Fruit fly (Drosophila melanogaster) whole organism, wandering third instar larva: Measurements from ENCODE around the gene CG33689.

ENCODE experiments used
- Abd-B ChIP-seq: fragments of >200 bp; optimal IDR thresholded peaks from 2 replicates; lab custom pipeline; 2017; ENCODE audit warnings: missing biosample characterization, missing genetic modification characterization
- CG32264 ChIP-seq: fragments of 200-800 bp; sonication (Bioruptor generic); optimal IDR thresholded peaks from 2 replicates; lab custom pipeline; 2016; ENCODE audit warnings: missing biosample characterization, missing genetic modification characterization
- CG9705 ChIP-seq: fragments of 200-800 bp; sonication (Bioruptor generic); optimal IDR thresholded peaks from 2 replicates; lab custom pipeline; 2018; ENCODE audit warnings: missing biosample characterization, mild to moderate bottlenecking, missing genetic modification characterization
- CrebA ChIP-seq: fragments of 200-800 bp; sonication (Bioruptor generic); optimal IDR thresholded peaks from 2 replicates; lab custom pipeline; 2016; ENCODE audit warnings: missing biosample characterization, mild to moderate bottlenecking, missing genetic modification characterization, borderline replicate concordance
- Dfd ChIP-seq: fragments of >200 bp; optimal IDR thresholded peaks from 2 replicates; lab custom pipeline; 2017; ENCODE audit warnings: missing biosample characterization, missing genetic modification characterization
- Dif ChIP-seq: fragments of 200-275, 200-300 bp; sonication (Bioruptor generic); optimal IDR thresholded peaks from 2 replicates; lab custom pipeline; 2018; ENCODE audit warnings: missing biosample characterization, missing genetic modification characterization; ENCODE audit not compliant: partially characterized antibody
- GATAd ChIP-seq: sonication (Bioruptor generic); optimal IDR thresholded peaks from 2 replicates; lab custom pipeline; 2016; ENCODE audit warnings: missing biosample characterization, missing genetic modification characterization
- HLH106 ChIP-seq: fragments of 200-800 bp; optimal IDR thresholded peaks from 3 replicates; lab custom pipeline; 2019; ENCODE audit warnings: missing biosample characterization, mild to moderate bottlenecking, missing genetic modification characterization, moderate library complexity
- Hnf4 ChIP-seq: fragments of 200-800 bp; sonication (Bioruptor generic); optimal IDR thresholded peaks from 2 replicates; lab custom pipeline; 2016; ENCODE audit warnings: missing biosample characterization, mild to moderate bottlenecking, missing genetic modification characterization
- Hr78 ChIP-seq: fragments of >200 bp; optimal IDR thresholded peaks from 2 replicates; lab custom pipeline; 2017; ENCODE audit warnings: missing biosample characterization, missing genetic modification characterization
- Hr83 ChIP-seq: fragments of 200-300 bp; sonication (Bioruptor generic); optimal IDR thresholded peaks from 2 replicates; lab custom pipeline; 2016; ENCODE audit warnings: missing biosample characterization, mild to moderate bottlenecking, missing genetic modification characterization, moderate library complexity; ENCODE audit not compliant: poor library complexity, severe bottlenecking
- Jra ChIP-seq: sonication (Bioruptor generic); optimal IDR thresholded peaks from 2 replicates; lab custom pipeline; 2016; ENCODE audit warnings: missing biosample characterization, missing genetic modification characterization
- Mio ChIP-seq: sonication (Bioruptor generic); optimal IDR thresholded peaks from 2 replicates; lab custom pipeline; 2016; ENCODE audit warnings: missing biosample characterization, missing genetic modification characterization
- Myc ChIP-seq: fragments of >200 bp; optimal IDR thresholded peaks from 2 replicates; lab custom pipeline; 2017
- N ChIP-seq: fragments of >200 bp; optimal IDR thresholded peaks from 2 replicates; lab custom pipeline; 2018; ENCODE audit warnings: missing biosample characterization, missing external identifiers, missing genetic modification characterization
- OdsH ChIP-seq: fragments of 200-800 bp; sonication (Bioruptor generic); optimal IDR thresholded peaks from 2 replicates; lab custom pipeline; 2016; ENCODE audit warnings: missing biosample characterization, mild to moderate bottlenecking, missing genetic modification characterization
- Rel ChIP-seq, 2 experiments: fragments of 200-800 bp; sonication (Bioruptor generic) in 1 of 2; optimal IDR thresholded peaks; 2 replicates in 1 of 2; 3 replicates in 1 of 2; lab custom pipeline; 2016 to 2019; ENCODE audit warnings: mild to moderate bottlenecking in 2 of 2, missing biosample characterization in 2 of 2, missing genetic modification characterization in 2 of 2, moderate library complexity in 1 of 2
- Sp1 ChIP-seq: fragments of 200-800 bp; sonication (Bioruptor generic); optimal IDR thresholded peaks from 3 replicates; lab custom pipeline; 2019; ENCODE audit warnings: missing biosample characterization, mild to moderate bottlenecking, missing genetic modification characterization, moderate library complexity
- Vsx2 ChIP-seq: fragments of 200-300, 225-300 bp; sonication (Bioruptor generic); optimal IDR thresholded peaks from 2 replicates; lab custom pipeline; 2018; ENCODE audit warnings: missing biosample characterization, missing genetic modification characterization; ENCODE audit not compliant: partially characterized antibody
- br ChIP-seq: fragments of 200-800 bp; sonication (Bioruptor generic); optimal IDR thresholded peaks from 2 replicates; lab custom pipeline; 2016; ENCODE audit warnings: missing biosample characterization, missing genetic modification characterization
- brk ChIP-seq: fragments of 200-800 bp; sonication (Bioruptor generic); optimal IDR thresholded peaks from 2 replicates; lab custom pipeline; 2016; ENCODE audit warnings: missing biosample characterization, mild to moderate bottlenecking, missing genetic modification characterization
- dl ChIP-seq, 2 experiments: fragments of 175-275, 200-275 bp in 1 of 2; fragments of 200-275 bp in 1 of 2; sonication (Bioruptor generic); optimal IDR thresholded peaks; lab custom pipeline; 2018; ENCODE audit warnings: mild to moderate bottlenecking in 2 of 2, missing biosample characterization in 2 of 2, missing genetic modification characterization in 2 of 2, moderate library complexity in 2 of 2; ENCODE audit not compliant: partially characterized antibody in 2 of 2, insufficient read depth in 1 of 2
- dmrt93B ChIP-seq: fragments of 200-800 bp; sonication (Bioruptor generic); optimal IDR thresholded peaks from 2 replicates; lab custom pipeline; 2018; ENCODE audit warnings: missing biosample characterization, mild to moderate bottlenecking, missing genetic modification characterization
- dsf ChIP-seq: sonication (Bioruptor generic); optimal IDR thresholded peaks from 2 replicates; lab custom pipeline; 2016; ENCODE audit warnings: missing biosample characterization, missing genetic modification characterization, borderline replicate concordance
- ey ChIP-seq: fragments of 200-800 bp; sonication (Bioruptor generic); optimal IDR thresholded peaks from 2 replicates; lab custom pipeline; 2016; ENCODE audit warnings: missing biosample characterization, missing genetic modification characterization
- foxo ChIP-seq, 2 experiments: fragments of 200-800 bp; sonication (Bioruptor generic); optimal IDR thresholded peaks; 2 replicates in 1 of 2; 3 replicates in 1 of 2; lab custom pipeline; 2016 to 2017; ENCODE audit warnings: missing biosample characterization in 2 of 2, missing genetic modification characterization in 2 of 2
- fru ChIP-seq: fragments of 200-800 bp; sonication (Bioruptor generic); optimal IDR thresholded peaks from 3 replicates; lab custom pipeline; 2016; ENCODE audit warnings: missing biosample characterization, mild to moderate bottlenecking, missing genetic modification characterization
- h ChIP-seq: fragments of 200-800 bp; sonication (Bioruptor generic); optimal IDR thresholded peaks from 3 replicates; lab custom pipeline; 2016; ENCODE audit warnings: missing biosample characterization, mild to moderate bottlenecking, missing genetic modification characterization
- jim ChIP-seq: fragments of 175-275, 200-325 bp; sonication (Bioruptor generic); optimal IDR thresholded peaks from 2 replicates; lab custom pipeline; 2016; ENCODE audit warnings: missing biosample characterization, mild to moderate bottlenecking, missing genetic modification characterization
- lola ChIP-seq: fragments of >200 bp; optimal IDR thresholded peaks from 2 replicates; lab custom pipeline; 2017; ENCODE audit warnings: missing biosample characterization, missing genetic modification characterization
- pan ChIP-seq: fragments of >200 bp; optimal IDR thresholded peaks from 2 replicates; lab custom pipeline; 2017
- psq ChIP-seq: fragments of 200-800 bp; sonication (Bioruptor generic); optimal IDR thresholded peaks from 3 replicates; lab custom pipeline; 2017; ENCODE audit warnings: missing biosample characterization, mild to moderate bottlenecking, missing genetic modification characterization, moderate library complexity
- rgr ChIP-seq: fragments of 200-800 bp; sonication (Bioruptor generic); optimal IDR thresholded peaks from 3 replicates; lab custom pipeline; 2016; ENCODE audit warnings: missing biosample characterization, mild to moderate bottlenecking, missing genetic modification characterization
- sage ChIP-seq: fragments of 200-800 bp; sonication (Bioruptor generic); optimal IDR thresholded peaks from 2 replicates; lab custom pipeline; 2016; ENCODE audit warnings: missing biosample characterization, mild to moderate bottlenecking, missing genetic modification characterization
- sv ChIP-seq: fragments of 200-800 bp; sonication (Bioruptor generic); optimal IDR thresholded peaks from 3 replicates; lab custom pipeline; 2016; ENCODE audit warnings: missing biosample characterization, missing genetic modification characterization
- tai ChIP-seq: sonication (Bioruptor generic); optimal IDR thresholded peaks from 2 replicates; lab custom pipeline; 2016; ENCODE audit warnings: missing biosample characterization, missing genetic modification characterization
- usp ChIP-seq: fragments of >200 bp; optimal IDR thresholded peaks from 2 replicates; lab custom pipeline; 2017; ENCODE audit warnings: missing biosample characterization, missing genetic modification characterization
- woc ChIP-seq: sonication (Bioruptor generic); optimal IDR thresholded peaks from 2 replicates; lab custom pipeline; 2016; ENCODE audit warnings: missing biosample characterization, mild to moderate bottlenecking, missing genetic modification characterization

CG33689 gene

dm6 chr3L:16176492-16176891 is 23.5 kb upstream of the CG33689 start:
- TF ChIP-seq br (GFP tag; lab: Kevin White, UChicago): peak; percentile 61
- TF ChIP-seq sage (GFP tag; lab: Kevin White, UChicago): no peak
- peak; percentile 67 for TF ChIP-seq brk (GFP tag; lab: Kevin White, UChicago)
- no peak for TF ChIP-seq dsf (GFP tag; lab: Kevin White, UChicago)
- TF ChIP-seq CG32264 (GFP tag; lab: Kevin White, UChicago): no peak
- peak; percentile 58 for TF ChIP-seq tai
- peak; percentile 29 for TF ChIP-seq dmrt93B (GFP tag; lab: Kevin White, UChicago)
- TF ChIP-seq pan: no peak
- TF ChIP-seq CG9705 (GFP tag; lab: Kevin White, UChicago): no peak
- TF ChIP-seq foxo (GFP tag; optimal IDR thresholded peaks at IDR 0.05; lab: Kevin White, UChicago): peak in 1 of 2 experiments; percentile 57
- no peak for TF ChIP-seq Dif (GFP tag; lab: Kevin White, UChicago)
- no peak for TF ChIP-seq GATAd (GFP tag; lab: Kevin White, UChicago)
- peak; percentile 50 for TF ChIP-seq ey (GFP tag; lab: Kevin White, UChicago)
- no peak for TF ChIP-seq CrebA (GFP tag; lab: Kevin White, UChicago)
- no peak for TF ChIP-seq Vsx2 (GFP tag; lab: Kevin White, UChicago)
- no peak for TF ChIP-seq jim (GFP tag; lab: Kevin White, UChicago)
- no peak for TF ChIP-seq usp (GFP tag; lab: Kevin White, UChicago)
- no peak for TF ChIP-seq Myc (lab: Kevin White, UChicago)
- TF ChIP-seq lola (GFP tag; lab: Kevin White, UChicago): no peak
- TF ChIP-seq Sp1 (GFP tag; lab: Kevin White, UChicago): peak; percentile 82
- no peak for TF ChIP-seq sv (GFP tag; lab: Kevin White, UChicago)
- TF ChIP-seq woc (GFP tag; lab: Kevin White, UChicago): peak; percentile 4
- peak; percentile 64 for TF ChIP-seq h
- peak; percentile 41 for TF ChIP-seq psq (GFP tag; lab: Kevin White, UChicago)
- TF ChIP-seq dl (GFP tag; optimal IDR thresholded peaks at IDR 0.05; lab: Kevin White, UChicago; ENCODE audit: insufficient read depth in 1 of 2, partially characterized antibody in 2 of 2): no peak
- TF ChIP-seq Abd-B: no peak
- TF ChIP-seq Hr83 (GFP tag; lab: Kevin White, UChicago): no peak
- TF ChIP-seq OdsH: peak; percentile 29
- peak; percentile 59 for TF ChIP-seq rgr (GFP tag; lab: Kevin White, UChicago)
- TF ChIP-seq Hr78: no peak
- TF ChIP-seq Jra (GFP tag; lab: Kevin White, UChicago): peak; percentile 28
- peak; percentile 71 for TF ChIP-seq fru (GFP tag; lab: Kevin White, UChicago)
- peak; percentile 64 for TF ChIP-seq HLH106 (tag; lab: Kevin White, UChicago)
- TF ChIP-seq Hnf4: peak; percentile 18
- TF ChIP-seq Rel (GFP tag; optimal IDR thresholded peaks at IDR 0.05; lab: Kevin White, UChicago): no peak
- TF ChIP-seq Rel (tag; optimal IDR thresholded peaks at IDR 0.05; lab: Kevin White, UChicago): no peak
- no peak for TF ChIP-seq Mio
- TF ChIP-seq Dfd (GFP tag; lab: Kevin White, UChicago): no peak
- TF ChIP-seq N (GFP tag; lab: Kevin White, UChicago): no peak

dm6 chr3L:16177309-16177708 is 22.7 kb upstream of the CG33689 start:
- TF ChIP-seq lola (GFP tag; lab: Kevin White, UChicago): no peak
- no peak for TF ChIP-seq CG32264 (GFP tag; lab: Kevin White, UChicago)
- no peak for TF ChIP-seq dsf (GFP tag; lab: Kevin White, UChicago)
- TF ChIP-seq Vsx2 (GFP tag; lab: Kevin White, UChicago): peak; percentile 70
- peak; percentile 45 for TF ChIP-seq ey (GFP tag; lab: Kevin White, UChicago)
- peak; percentile 76 for TF ChIP-seq HLH106 (tag; lab: Kevin White, UChicago)
- TF ChIP-seq brk (GFP tag; lab: Kevin White, UChicago): peak; percentile 22
- TF ChIP-seq GATAd (GFP tag; lab: Kevin White, UChicago): no peak
- no peak for TF ChIP-seq Abd-B
- no peak for TF ChIP-seq Rel (GFP tag; optimal IDR thresholded peaks at IDR 0.05; lab: Kevin White, UChicago)
- TF ChIP-seq Rel (tag; optimal IDR thresholded peaks at IDR 0.05; lab: Kevin White, UChicago): peak; percentile 17
- TF ChIP-seq pan: no peak
- TF ChIP-seq foxo (GFP tag; optimal IDR thresholded peaks at IDR 0.05; lab: Kevin White, UChicago): peak in 1 of 2 experiments; percentile 61
- TF ChIP-seq h: peak; percentile 56
- TF ChIP-seq br (GFP tag; lab: Kevin White, UChicago): peak; percentile 36
- peak; percentile 48 for TF ChIP-seq fru (GFP tag; lab: Kevin White, UChicago)
- TF ChIP-seq rgr (GFP tag; lab: Kevin White, UChicago): peak; percentile 45
- peak; percentile 72 for TF ChIP-seq Sp1 (GFP tag; lab: Kevin White, UChicago)
- TF ChIP-seq usp (GFP tag; lab: Kevin White, UChicago): no peak
- peak; percentile 15 for TF ChIP-seq dmrt93B (GFP tag; lab: Kevin White, UChicago)
- peak; percentile 63 for TF ChIP-seq Dif (GFP tag; lab: Kevin White, UChicago)
- peak; percentile 69 for TF ChIP-seq woc (GFP tag; lab: Kevin White, UChicago)
- no peak for TF ChIP-seq sage (GFP tag; lab: Kevin White, UChicago)
- peak; percentile 61 for TF ChIP-seq psq (GFP tag; lab: Kevin White, UChicago)
- peak; percentile 62 for TF ChIP-seq OdsH
- peak; percentile 42 for TF ChIP-seq Hr83 (GFP tag; lab: Kevin White, UChicago)
- peak in 1 of 2 experiments; percentile 22 for TF ChIP-seq dl (GFP tag; optimal IDR thresholded peaks at IDR 0.05; lab: Kevin White, UChicago; ENCODE audit: insufficient read depth in 1 of 2, partially characterized antibody in 2 of 2)
- TF ChIP-seq jim (GFP tag; lab: Kevin White, UChicago): no peak
- TF ChIP-seq CG9705 (GFP tag; lab: Kevin White, UChicago): peak; percentile 40
- TF ChIP-seq Hnf4: no peak
- no peak for TF ChIP-seq CrebA (GFP tag; lab: Kevin White, UChicago)
- TF ChIP-seq, all 38 proteins: peak for 19
